Fruit fly (Drosophila melanogaster): ENCODE measurements around the gene CG7215.

CG7215 gene

dm6 chr3R:18164052-18164722 is 2.9 kb downstream of the CG7215 start, which contains the start of the genes CG7218 and Cbp20 (continued):
- TF ChIP-seq Bdp1 (GFP tag; optimal IDR thresholded peaks at IDR 0.05) = peak; percentile 26
- TF ChIP-seq BEAF-32 (GFP tag; optimal IDR thresholded peaks at IDR 0.05) = peak; percentile 94
- TF ChIP-seq Kr (GFP tag; optimal IDR thresholded peaks at IDR 0.05) = no peak
- TF ChIP-seq E2f1 (GFP tag; IDR thresholded peaks at IDR 0.05) = peak; percentile 76
- peak; percentile 55 for TF ChIP-seq nerfin-2 (GFP tag; IDR thresholded peaks at IDR 0.05; ENCODE audit: partially characterized antibody)
- 0 out of 2 replicates have a peak, but pooled peaks have one; percentile 33 for TF ChIP-seq CG10321 (GFP tag; IDR thresholded peaks at IDR 0.05)
- no peak for TF ChIP-seq HLHmδ (GFP tag; optimal IDR thresholded peaks at IDR 0.05)
- TF ChIP-seq Dad (GFP tag; optimal IDR thresholded peaks at IDR 0.05) = peak; percentile 16
- TF ChIP-seq ci (GFP tag; IDR thresholded peaks at IDR 0.05) = peak; percentile 78
- peak; percentile 90 for TF ChIP-seq CG2120 (GFP tag; optimal IDR thresholded peaks at IDR 0.05)
- TF ChIP-seq CG6813 (GFP tag; optimal IDR thresholded peaks at IDR 0.05) = peak; percentile 16
- TF ChIP-seq zf30C (GFP tag; optimal IDR thresholded peaks at IDR 0.05) = no peak
- no peak for TF ChIP-seq CG17912 (GFP tag; optimal IDR thresholded peaks at IDR 0.05)
- TF ChIP-seq yki (optimal IDR thresholded peaks at IDR 0.05) = no peak
- TF ChIP-seq Hr3 (GFP tag; optimal IDR thresholded peaks at IDR 0.05) = peak; percentile 76
- peak; percentile 43 for TF ChIP-seq tup (GFP tag; optimal IDR thresholded peaks at IDR 0.05)
- peak; percentile 45 for TF ChIP-seq CG10462 (GFP tag; optimal IDR thresholded peaks at IDR 0.05)
- TF ChIP-seq Ets65A (GFP tag) = peak; percentile 94
- TF ChIP-seq CG1603 (tag; optimal IDR thresholded peaks at IDR 0.05) = peak; percentile 43
- peak; percentile 67 for TF ChIP-seq CG34376 (GFP tag; optimal IDR thresholded peaks at IDR 0.05)
- peak; percentile 73 for TF ChIP-seq CG14441 (GFP tag; IDR thresholded peaks at IDR 0.05)
- TF ChIP-seq Eip74EF (GFP tag; optimal IDR thresholded peaks at IDR 0.05) = no peak
- peak; percentile 41; the same call in 1 of the 2 replicates for TF ChIP-seq cas (GFP tag; IDR thresholded peaks at IDR 0.05)
- no peak for TF ChIP-seq dan (GFP tag; IDR thresholded peaks at IDR 0.05)
- peak; percentile 68; the same call in 1 of the 3 replicates for TF ChIP-seq ase (GFP tag; IDR thresholded peaks at IDR 0.05)
- no peak for TF ChIP-seq gcm2 (GFP tag; optimal IDR thresholded peaks at IDR 0.05)
- peak; percentile 60 for TF ChIP-seq CG17385 (GFP tag; optimal IDR thresholded peaks at IDR 0.05)
- peak; percentile 69 for TF ChIP-seq CG13894 (tag; optimal IDR thresholded peaks at IDR 0.05)
- no peak for TF ChIP-seq pros (GFP tag; optimal IDR thresholded peaks at IDR 0.05)
- TF ChIP-seq CG8478 (optimal IDR thresholded peaks at IDR 0.05) = no peak
- TF ChIP-seq bigmax (GFP tag; optimal IDR thresholded peaks at IDR 0.05) = no peak
- peak; percentile 88 for TF ChIP-seq knrl (GFP tag; IDR thresholded peaks at IDR 0.05; ENCODE audit: partially characterized antibody)
- TF ChIP-seq ash1 (GFP tag; optimal IDR thresholded peaks at IDR 0.05) = no peak
- no peak for TF ChIP-seq fd64A (GFP tag; optimal IDR thresholded peaks at IDR 0.05)
- no peak for TF ChIP-seq ERR (GFP tag; optimal IDR thresholded peaks at IDR 0.05)
- peak; percentile 31 for TF ChIP-seq HmgD (GFP tag; optimal IDR thresholded peaks at IDR 0.05)
- peak; percentile 87 for TF ChIP-seq CG1602 (GFP tag; optimal IDR thresholded peaks at IDR 0.05)
- peak; percentile 67 for TF ChIP-seq CG30020 (tag; optimal IDR thresholded peaks at IDR 0.05)
- peak; percentile 81 for TF ChIP-seq CG12155 (GFP tag; optimal IDR thresholded peaks at IDR 0.05)
- no peak for TF ChIP-seq Hr39 (optimal IDR thresholded peaks at IDR 0.05)
- no peak for TF ChIP-seq grn (GFP tag; optimal IDR thresholded peaks at IDR 0.05)
- TF ChIP-seq ssp (GFP tag; IDR thresholded peaks at IDR 0.05) = peak; percentile 34; the same call in 1 of the 2 replicates
- TF ChIP-seq CG2712 (tag; optimal IDR thresholded peaks at IDR 0.05) = peak; percentile 74
- peak; percentile 83 for TF ChIP-seq trem (tag; optimal IDR thresholded peaks at IDR 0.05)
- peak; percentile 79 for TF ChIP-seq al (GFP tag; IDR thresholded peaks at IDR 0.05)
- TF ChIP-seq CG33213 (GFP tag; optimal IDR thresholded peaks at IDR 0.05) = no peak
- no peak for TF ChIP-seq CG14965 (GFP tag; optimal IDR thresholded peaks at IDR 0.05; ENCODE audit: borderline replicate concordance)
- TF ChIP-seq Max (GFP tag; optimal IDR thresholded peaks at IDR 0.05) = peak; percentile 76
- peak; percentile 38 for TF ChIP-seq lbe (GFP tag; optimal IDR thresholded peaks at IDR 0.05)
- TF ChIP-seq H2.0 (GFP tag; IDR thresholded peaks at IDR 0.05) = peak; percentile 86
- TF ChIP-seq NfI (GFP tag; optimal IDR thresholded peaks at IDR 0.05) = peak; percentile 74
